Worm (Caenorhabditis elegans): ENCODE data around the gene ctsa-3.1.

DNA sequence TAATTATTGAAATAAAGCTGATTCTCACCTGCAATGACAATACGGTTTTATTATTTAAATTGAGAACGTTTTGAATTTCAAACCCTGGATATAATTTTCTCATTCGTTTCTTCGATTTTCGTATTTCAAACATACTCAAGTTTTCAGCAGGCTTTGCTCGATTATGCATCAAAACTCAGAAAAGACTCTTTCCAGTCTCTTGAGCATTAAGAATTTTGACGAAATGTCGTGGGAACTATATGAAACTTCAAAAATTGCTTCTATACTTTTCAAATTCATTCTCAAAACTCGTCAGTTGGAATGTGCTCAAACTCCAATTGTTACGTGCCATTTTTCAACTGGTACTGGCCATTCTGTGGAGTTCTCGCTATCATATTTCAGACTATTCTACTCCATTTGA, 27.3 kb upstream of the ctsa-3.1 start, which contains the start of gene srd-59:
- TF ChIP-seq nhr-90 (tag; optimal IDR thresholded peaks at IDR 0.05) (no peak), efl-1 (GFP tag; optimal IDR thresholded peaks at IDR 0.05) (no peak), ceh-91 (GFP tag; IDR thresholded peaks at IDR 0.05) (no peak), lsl-1 (GFP tag; optimal IDR thresholded peaks at IDR 0.05) (no peak), pbrm-1 (GFP tag; IDR thresholded peaks at IDR 0.05) (no peak), K11D2.4 (GFP tag; IDR thresholded peaks at IDR 0.05) (no peak), him-1 (tag; optimal IDR thresholded peaks at IDR 0.05) (no peak), ceh-27 (GFP tag; optimal IDR thresholded peaks at IDR 0.05) (no peak), gei-17 (GFP tag; optimal IDR thresholded peaks at IDR 0.05) (no peak), ztf-26 (tag; optimal IDR thresholded peaks at IDR 0.05) (no peak), nhr-80 (tag; optimal IDR thresholded peaks at IDR 0.05) (no peak), F33H1.4 (GFP tag; IDR thresholded peaks at IDR 0.05) (no peak), madf-6 (GFP tag; IDR thresholded peaks at IDR 0.05) (no peak), ets-4 (GFP tag; optimal IDR thresholded peaks at IDR 0.05) (no peak)
